Fruit fly (Drosophila melanogaster) whole organism, adult: ENCODE data around the gene CG5381.

Experiments
- CG11617 ChIP-seq: fragments of 200-800 bp; sonication (Bioruptor generic); optimal IDR thresholded peaks from 2 replicates; lab custom pipeline; 2017; ENCODE audit warnings: mild to moderate bottlenecking, missing biosample characterization, missing genetic modification reagents, missing genetic modification characterization
- CG12768 ChIP-seq: fragments of 200-800 bp; sonication (Bioruptor generic); optimal IDR thresholded peaks from 2 replicates; lab custom pipeline; 2017; ENCODE audit warnings: missing biosample characterization, missing genetic modification characterization, mild to moderate bottlenecking, moderate library complexity, missing genetic modification reagents
- CG14711 ChIP-seq: fragments of 200-800 bp; sonication (Bioruptor generic); optimal IDR thresholded peaks from 2 replicates; lab custom pipeline; 2018; ENCODE audit warnings: missing biosample characterization, mild to moderate bottlenecking, missing genetic modification characterization, moderate library complexity
- CG1620 ChIP-seq: fragments of 200-800 bp; sonication (Bioruptor generic); optimal IDR thresholded peaks from 2 replicates; lab custom pipeline; 2016; ENCODE audit warnings: missing biosample characterization, missing genetic modification characterization
- CG33017 ChIP-seq: fragments of 200-800 bp; sonication (Bioruptor generic); optimal IDR thresholded peaks from 2 replicates; lab custom pipeline; 2018; ENCODE audit warnings: missing biosample characterization, mild to moderate bottlenecking, missing genetic modification characterization, moderate library complexity
- CG5204 ChIP-seq: fragments of 200-800 bp; sonication (Bioruptor generic); optimal IDR thresholded peaks from 2 replicates; lab custom pipeline; 2016; ENCODE audit warnings: missing biosample characterization, missing genetic modification characterization
- CG7045 ChIP-seq: fragments of 200-800 bp; sonication (Bioruptor generic); optimal IDR thresholded peaks from 2 replicates; lab custom pipeline; 2017; ENCODE audit warnings: missing biosample characterization, mild to moderate bottlenecking, missing genetic modification characterization
- CG7101 ChIP-seq: fragments of 200-800 bp; sonication (Bioruptor generic); optimal IDR thresholded peaks from 2 replicates; lab custom pipeline; 2018; ENCODE audit warnings: missing biosample characterization, mild to moderate bottlenecking, missing genetic modification characterization, moderate library complexity
- Clk ChIP-seq: fragments of 200-800 bp; sonication (Bioruptor generic); optimal IDR thresholded peaks from 2 replicates; lab custom pipeline; 2017; ENCODE audit warnings: missing biosample characterization, missing genetic modification characterization
- Crg-1 ChIP-seq: fragments of 200-800 bp; sonication (Bioruptor generic); optimal IDR thresholded peaks from 2 replicates; lab custom pipeline; 2016; ENCODE audit warnings: missing biosample characterization, missing genetic modification characterization
- Hr96 ChIP-seq: fragments of 200-800 bp; sonication (Bioruptor generic); optimal IDR thresholded peaks from 2 replicates; lab custom pipeline; 2016; ENCODE audit warnings: missing biosample characterization, missing genetic modification characterization
- Mnt ChIP-seq: fragments of 200-800 bp; sonication (Bioruptor generic); optimal IDR thresholded peaks from 2 replicates; lab custom pipeline; 2016; ENCODE audit warnings: missing biosample characterization, mild to moderate bottlenecking, missing genetic modification characterization
- bab1 ChIP-seq: fragments of 200-800 bp; sonication (Bioruptor generic); optimal IDR thresholded peaks from 3 replicates; lab custom pipeline; 2019; ENCODE audit warnings: missing biosample characterization, mild to moderate bottlenecking, missing genetic modification characterization, moderate library complexity
- cic ChIP-seq: fragments of 200-800 bp; sonication (Bioruptor generic); optimal IDR thresholded peaks from 2 replicates; lab custom pipeline; 2017; ENCODE audit warnings: missing biosample characterization, mild to moderate bottlenecking, missing genetic modification characterization, moderate library complexity
- cnc ChIP-seq, 2 experiments: fragments of >200 bp; optimal IDR thresholded peaks; 2 replicates each; lab custom pipeline; 2017
- kay ChIP-seq: fragments of 200-800 bp; sonication (Bioruptor generic); peaks from one replicate; lab custom pipeline; 2016; ENCODE audit warnings: missing biosample characterization, missing genetic modification characterization, borderline replicate concordance
- ovo ChIP-seq: fragments of 200-800 bp; sonication (Bioruptor generic); optimal IDR thresholded peaks from 2 replicates; lab custom pipeline; 2016; ENCODE audit warnings: missing biosample characterization, missing genetic modification characterization
- pad ChIP-seq: fragments of 200-800 bp; sonication (Bioruptor generic); optimal IDR thresholded peaks from 3 replicates; lab custom pipeline; 2017; ENCODE audit warnings: missing biosample characterization, missing genetic modification characterization, mild to moderate bottlenecking, moderate library complexity, missing genetic modification reagents
- tj ChIP-seq: fragments of 200-800 bp; sonication (Bioruptor generic); optimal IDR thresholded peaks from 3 replicates; lab custom pipeline; 2017; ENCODE audit warnings: missing biosample characterization, mild to moderate bottlenecking, missing genetic modification characterization, moderate library complexity
- toe ChIP-seq: fragments of 200-800 bp; sonication (Bioruptor generic); optimal IDR thresholded peaks from 2 replicates; lab custom pipeline; 2016; ENCODE audit warnings: missing biosample characterization, missing genetic modification characterization

Gene CG5381

DNA sequence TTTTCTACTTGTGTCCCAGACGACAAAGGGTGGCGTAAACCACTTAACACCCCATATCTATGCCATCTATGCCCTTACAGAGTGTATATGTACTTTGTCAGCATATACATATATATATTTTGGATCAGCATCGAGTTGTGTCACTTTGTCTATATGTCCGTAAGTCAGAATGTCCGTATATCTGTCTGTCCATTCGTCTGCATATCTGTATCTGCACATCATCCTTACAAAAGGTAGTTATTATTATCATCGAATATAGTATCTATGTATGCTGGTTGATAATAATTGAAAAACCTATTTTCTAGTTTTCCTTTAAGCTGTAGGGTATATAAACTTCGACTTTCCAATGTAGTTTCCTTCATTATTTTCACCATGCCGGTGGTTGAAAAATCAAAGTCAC, 28.2 kb upstream of the CG5381 start:
- no peak for TF ChIP-seq CG5204 (GFP tag; lab: Kevin White, UChicago)
- TF ChIP-seq Clk (GFP tag; lab: Kevin White, UChicago) = no peak
- TF ChIP-seq CG7045 = no peak
- TF ChIP-seq Mnt (GFP tag; lab: Kevin White, UChicago) = no peak
- no peak for TF ChIP-seq CG12768 (GFP tag; lab: Kevin White, UChicago)
- TF ChIP-seq CG7101 (tag; lab: Kevin White, UChicago) = no peak
- TF ChIP-seq kay (GFP tag; lab: Kevin White, UChicago) = no peak
- TF ChIP-seq CG11617 (GFP tag; lab: Kevin White, UChicago) = no peak
- TF ChIP-seq tj (GFP tag; lab: Kevin White, UChicago) = no peak
- no peak for TF ChIP-seq bab1 (GFP tag; lab: Kevin White, UChicago)
- no peak for TF ChIP-seq toe (GFP tag; lab: Kevin White, UChicago)
- TF ChIP-seq Hr96 (GFP tag; lab: Kevin White, UChicago) = no peak
- TF ChIP-seq cnc (optimal IDR thresholded peaks at IDR 0.05; lab: Kevin White, UChicago) = no peak

DNA sequence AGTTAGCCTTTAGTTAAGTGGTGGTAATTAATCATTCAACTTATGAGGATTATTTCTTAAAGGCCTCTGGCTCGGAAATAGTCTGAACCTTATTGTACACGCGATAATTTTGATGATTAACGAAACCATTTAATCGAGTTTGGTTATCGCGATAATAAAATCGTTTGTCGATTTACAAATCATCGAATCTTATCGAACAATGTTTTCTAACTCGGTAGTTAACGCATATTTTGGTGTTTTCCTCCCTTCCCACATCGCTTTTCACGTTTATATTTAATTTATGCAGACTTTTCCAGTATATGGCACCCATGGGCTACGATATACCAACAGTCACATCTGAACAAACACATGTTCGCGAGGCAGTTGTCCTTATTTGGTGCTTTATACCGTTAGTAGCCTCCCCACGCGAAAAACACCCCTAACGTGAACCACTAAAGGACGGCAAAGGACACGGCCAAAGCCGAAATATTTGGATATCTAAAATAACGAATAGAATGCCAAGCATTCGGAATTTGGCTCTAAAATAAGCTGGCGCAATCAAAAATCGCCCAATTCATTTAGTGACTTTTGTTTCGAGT, 21.2 kb upstream of the CG5381 start, which contains the start of gene Frmd5:
Frmd5 (plus strand) TSS at position 414 of the 578 bp plus-strand sequence.
- TF ChIP-seq CG33017 (no peak), CG7045 (no peak), CG11617 (GFP tag; lab: Kevin White, UChicago) (no peak), Crg-1 (no peak)

DNA sequence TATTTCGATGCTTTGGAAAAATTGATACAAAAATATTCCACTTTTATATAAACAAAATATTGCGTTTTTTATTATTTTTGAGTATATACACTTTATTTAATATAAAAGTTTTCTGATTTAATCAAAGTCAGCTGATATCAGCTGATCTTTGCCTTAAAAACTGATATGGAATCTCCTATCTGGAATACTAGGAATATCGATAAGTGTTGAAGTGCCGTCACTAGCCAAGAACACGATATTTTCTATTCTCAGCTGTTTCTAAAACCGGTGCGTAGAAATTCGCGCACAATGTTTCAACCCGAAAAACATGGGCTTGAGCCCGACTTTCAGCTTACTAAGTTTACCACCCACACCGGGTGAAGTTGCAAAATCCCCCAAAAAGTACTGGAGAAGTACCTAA, 19.6 kb upstream of the CG5381 start, which contains the start of gene Sps2:
Sps2 (plus strand) TSS at position 124 of the 400 bp plus-strand sequence.
- peak; percentile 15 for TF ChIP-seq CG7101 (tag; lab: Kevin White, UChicago)
- peak; percentile 12 for TF ChIP-seq CG14711 (tag; lab: Kevin White, UChicago)
- no peak for TF ChIP-seq CG33017
- TF ChIP-seq cnc (optimal IDR thresholded peaks at IDR 0.05; lab: Kevin White, UChicago) = no peak
- TF ChIP-seq tj (GFP tag; lab: Kevin White, UChicago) = peak; percentile 25
- no peak for TF ChIP-seq kay (GFP tag; lab: Kevin White, UChicago)
- no peak for TF ChIP-seq pad (GFP tag; lab: Kevin White, UChicago)
- peak; percentile 69 for TF ChIP-seq bab1 (GFP tag; lab: Kevin White, UChicago)
- no peak for TF ChIP-seq CG5204 (GFP tag; lab: Kevin White, UChicago)
- TF ChIP-seq ovo (GFP tag; lab: Kevin White, UChicago) = no peak
- no peak for TF ChIP-seq toe (GFP tag; lab: Kevin White, UChicago)
- peak; percentile 19 for TF ChIP-seq CG11617 (GFP tag; lab: Kevin White, UChicago)
- no peak for TF ChIP-seq CG12768 (GFP tag; lab: Kevin White, UChicago)
- no peak for TF ChIP-seq CG1620 (GFP tag; lab: Kevin White, UChicago)
- no peak for TF ChIP-seq Clk (GFP tag; lab: Kevin White, UChicago)
- no peak for TF ChIP-seq Hr96 (GFP tag; lab: Kevin White, UChicago)
- peak; percentile 16 for TF ChIP-seq cic (GFP tag; lab: Kevin White, UChicago)
- TF ChIP-seq Crg-1 = no peak
- no peak for TF ChIP-seq CG7045
- TF ChIP-seq Mnt (GFP tag; lab: Kevin White, UChicago) = peak; percentile 22

DNA sequence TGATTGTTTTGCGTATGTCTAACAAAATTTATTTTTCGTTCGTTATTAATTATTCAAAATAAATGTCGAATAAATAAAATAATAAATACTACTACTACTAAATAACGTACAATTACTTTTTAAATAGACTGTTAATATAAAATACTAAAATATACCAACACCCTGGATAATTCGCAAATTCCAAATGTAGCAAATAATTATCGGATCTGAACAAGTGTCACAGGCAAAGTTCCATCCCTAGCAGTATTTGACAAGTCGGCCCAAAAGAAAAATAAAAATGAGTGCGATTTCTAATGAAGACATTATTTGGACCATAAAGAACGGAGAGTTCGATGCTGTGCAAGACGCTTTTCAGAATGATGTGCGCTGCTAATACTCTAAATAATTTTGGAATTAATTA, 18.5 kb upstream of the CG5381 start, which contains the start of gene CG31715:
CG31715 (plus strand) TSS at position 212 of the 400 bp plus-strand sequence.
- TF ChIP-seq ovo (GFP tag; lab: Kevin White, UChicago) (no peak), CG14711 (tag; lab: Kevin White, UChicago) (peak; percentile 20), CG1620 (GFP tag; lab: Kevin White, UChicago) (no peak), Crg-1 (no peak), CG12768 (GFP tag; lab: Kevin White, UChicago) (no peak), cic (GFP tag; lab: Kevin White, UChicago) (no peak), CG5204 (GFP tag; lab: Kevin White, UChicago) (no peak), cnc (optimal IDR thresholded peaks at IDR 0.05; lab: Kevin White, UChicago) (no peak), toe (GFP tag; lab: Kevin White, UChicago) (no peak), kay (GFP tag; lab: Kevin White, UChicago) (peak; percentile 66), Hr96 (GFP tag; lab: Kevin White, UChicago) (no peak), CG11617 (GFP tag; lab: Kevin White, UChicago) (peak; percentile 11), tj (GFP tag; lab: Kevin White, UChicago) (peak; percentile 11), bab1 (GFP tag; lab: Kevin White, UChicago) (peak; percentile 62), Mnt (GFP tag; lab: Kevin White, UChicago) (peak; percentile 5), Clk (GFP tag; lab: Kevin White, UChicago) (no peak), CG7101 (tag; lab: Kevin White, UChicago) (peak; percentile 40), CG7045 (no peak), CG33017 (peak; percentile 5), pad (GFP tag; lab: Kevin White, UChicago) (no peak)

DNA sequence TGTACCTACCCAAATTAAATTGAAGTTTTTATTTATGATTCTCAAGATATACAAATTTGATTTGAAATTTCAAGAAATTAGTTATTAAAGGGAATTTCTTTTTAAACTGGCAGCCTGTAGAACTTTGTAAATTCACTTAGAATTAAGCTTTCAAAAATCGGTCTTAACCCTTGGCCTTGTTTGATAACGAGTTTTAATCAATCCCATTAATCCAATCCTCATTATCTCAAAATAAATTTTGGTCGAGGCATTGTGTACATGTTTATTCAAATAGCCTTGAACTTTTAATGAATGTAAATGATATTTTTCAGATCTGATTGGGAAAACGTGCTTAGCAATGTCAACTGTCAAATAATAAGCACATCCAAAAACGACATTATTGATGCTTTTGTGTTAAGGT, 16.9 kb upstream of the CG5381 start:
- TF ChIP-seq kay (GFP tag; lab: Kevin White, UChicago) (peak; percentile 72), pad (GFP tag; lab: Kevin White, UChicago) (no peak), Clk (GFP tag; lab: Kevin White, UChicago) (no peak), Crg-1 (no peak), cnc (optimal IDR thresholded peaks at IDR 0.05; lab: Kevin White, UChicago) (no peak), CG7101 (tag; lab: Kevin White, UChicago) (no peak)

DNA sequence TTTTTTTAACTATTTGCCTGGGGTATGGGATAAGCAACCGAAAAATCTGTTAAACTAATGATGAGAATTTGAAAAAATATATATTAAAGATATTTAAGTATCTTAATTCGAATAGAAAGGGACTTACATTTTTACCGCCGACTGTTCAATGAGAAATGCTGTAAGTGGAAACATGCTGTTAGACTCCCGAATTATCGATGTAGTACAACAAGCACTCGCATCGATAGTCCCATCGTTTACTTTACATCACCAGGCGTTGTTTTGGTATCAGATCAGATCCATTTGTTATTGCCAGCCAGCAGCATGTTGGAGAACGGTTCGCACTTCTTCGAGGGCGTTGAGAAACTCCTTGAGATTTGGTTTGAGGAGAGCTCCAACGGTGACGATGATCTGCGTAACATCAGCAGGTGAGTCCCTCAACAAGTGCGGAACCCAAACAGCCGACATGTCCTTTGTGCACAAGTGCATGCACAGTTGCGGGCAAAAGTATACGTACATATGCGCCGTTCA, 16.4 kb upstream of the CG5381 start, which contains the start of gene SamDC:
SamDC (plus strand) TSS at position 246 of the 510 bp plus-strand sequence.
- no peak for TF ChIP-seq CG5204 (GFP tag; lab: Kevin White, UChicago)
- TF ChIP-seq CG7101 (tag; lab: Kevin White, UChicago) = peak; percentile 35
- TF ChIP-seq CG1620 (GFP tag; lab: Kevin White, UChicago) = peak; percentile 18
- no peak for TF ChIP-seq CG14711 (tag; lab: Kevin White, UChicago)
- peak; percentile 63 for TF ChIP-seq bab1 (GFP tag; lab: Kevin White, UChicago)
- no peak for TF ChIP-seq Clk (GFP tag; lab: Kevin White, UChicago)
- TF ChIP-seq pad (GFP tag; lab: Kevin White, UChicago) = peak; percentile 12
- TF ChIP-seq cic (GFP tag; lab: Kevin White, UChicago) = peak; percentile 31
- no peak for TF ChIP-seq CG12768 (GFP tag; lab: Kevin White, UChicago)
- TF ChIP-seq Mnt (GFP tag; lab: Kevin White, UChicago) = peak; percentile 44
- TF ChIP-seq CG11617 (GFP tag; lab: Kevin White, UChicago) = peak; percentile 15
- TF ChIP-seq kay (GFP tag; lab: Kevin White, UChicago) = no peak
